Worm (Caenorhabditis elegans) whole organism, mixed stage, embryonic: ENCODE data around the gene ubc-26.

Experiments used
- unc-120 ChIP-seq: sonication (generic microtip); optimal IDR thresholded peaks from 2 replicates; lab custom pipeline; 2017; ENCODE audit warnings: missing genetic modification characterization, missing compliant biosample characterization; ENCODE audit not compliant: poor library complexity, severe bottlenecking
- unc-62 ChIP-seq: fragments of 150-350 bp; optimal IDR thresholded peaks from 2 replicates; lab custom pipeline; 2014; ENCODE audit warnings: missing biosample characterization, missing genetic modification reagents, missing genetic modification characterization

DNA sequence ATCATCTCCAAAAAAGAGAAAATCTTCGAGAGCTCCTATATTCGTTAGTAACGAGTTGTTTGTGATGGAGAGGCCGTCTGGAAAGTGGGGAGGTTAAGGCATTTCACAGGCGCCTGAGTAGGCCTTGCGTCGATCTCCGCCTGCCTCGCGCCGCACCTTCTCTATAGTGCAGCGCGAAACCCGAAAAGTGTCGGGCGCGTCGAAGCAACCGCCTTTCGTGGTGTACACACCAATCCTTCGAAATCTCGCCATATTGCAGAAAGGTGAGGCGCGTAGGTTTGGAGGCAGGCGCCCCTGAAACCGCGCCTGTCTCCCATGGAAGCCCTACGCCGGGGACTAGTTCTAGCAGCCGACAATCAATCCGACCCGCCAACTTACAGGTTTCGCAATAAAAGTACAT lies 29.7 kb upstream of the ubc-26 start:
- TF ChIP-seq unc-120 (no peak), unc-62 (no peak)
